Worm (Caenorhabditis elegans): ENCODE measurements around the gene clec-126.

ce11 chrII:3512240-3512639, 7.1 kb upstream of the clec-126 start, which contains the start of gene Y49F6B.19:
- TF ChIP-seq ceh-100 (GFP tag; IDR thresholded peaks at IDR 0.05) = no peak
- no peak for TF ChIP-seq hmg-1.2 (GFP tag; IDR thresholded peaks at IDR 0.05)
- no peak for TF ChIP-seq ztf-28 (GFP tag; IDR thresholded peaks at IDR 0.05)
- no peak for TF ChIP-seq hrde-1 (tag; optimal IDR thresholded peaks at IDR 0.05; ENCODE audit: borderline replicate concordance)
